Worm (Caenorhabditis elegans) whole organism, mixed stage, embryonic: Measurements from ENCODE around the gene algn-9.
A peak's percentile ranks its signal among the peaks of the same experiment; 100 is the strongest.

Experiments used
- bed-3 ChIP-seq: fragments of 200-800 bp; sonication (Bioruptor generic); optimal IDR thresholded peaks from 3 replicates; lab custom pipeline; 2018; ENCODE audit warnings: mild to moderate bottlenecking, missing genetic modification characterization, moderate library complexity, missing compliant biosample characterization
- blmp-1 ChIP-seq: fragments of 150-350 bp; optimal IDR thresholded peaks from 2 replicates; lab custom pipeline; 2014; ENCODE audit warnings: missing biosample characterization, missing genetic modification characterization
- ceh-39 ChIP-seq: fragments of 150-350 bp; optimal IDR thresholded peaks from 2 replicates; lab custom pipeline; 2014; ENCODE audit warnings: missing biosample characterization, missing genetic modification characterization
- ceh-83 ChIP-seq: fragments of 200-800 bp; sonication (Bioruptor generic); optimal IDR thresholded peaks from 2 replicates; lab custom pipeline; 2018; ENCODE audit warnings: mild to moderate bottlenecking, missing genetic modification characterization, missing compliant biosample characterization
- ces-1 ChIP-seq: fragments of 150-350 bp; optimal IDR thresholded peaks from 2 replicates; lab custom pipeline; 2014; ENCODE audit warnings: missing biosample characterization, missing genetic modification reagents, missing genetic modification characterization
- cnd-1 ChIP-seq: fragments of 200-800 bp; sonication (Bioruptor generic); optimal IDR thresholded peaks from 2 replicates; lab custom pipeline; 2018; ENCODE audit warnings: mild to moderate bottlenecking, missing genetic modification characterization, missing compliant biosample characterization
- drap-1 ChIP-seq: fragments of 200-800 bp; sonication (Bioruptor generic); optimal IDR thresholded peaks from 3 replicates; lab custom pipeline; 2018; ENCODE audit warnings: mild to moderate bottlenecking, missing genetic modification characterization, missing compliant biosample characterization
- elt-3 ChIP-seq: fragments of 150-350 bp; optimal IDR thresholded peaks from 2 replicates; lab custom pipeline; 2014; ENCODE audit warnings: missing biosample characterization, missing genetic modification characterization
- ham-2 ChIP-seq: fragments of 200-800 bp; sonication (Bioruptor generic); optimal IDR thresholded peaks from 2 replicates; lab custom pipeline; 2018; ENCODE audit warnings: mild to moderate bottlenecking, missing genetic modification characterization, missing compliant biosample characterization
- hlh-1 ChIP-seq: fragments of 150-350 bp; optimal IDR thresholded peaks from 2 replicates; lab custom pipeline; 2014; ENCODE audit warnings: missing biosample characterization, missing genetic modification reagents, missing genetic modification characterization
- lin-13 ChIP-seq: fragments of 150-350 bp; optimal IDR thresholded peaks from 2 replicates; lab custom pipeline; 2014; ENCODE audit warnings: missing biosample characterization, missing genetic modification characterization
- lin-32 ChIP-seq: fragments of 200-800 bp; sonication (Bioruptor generic); optimal IDR thresholded peaks from 2 replicates; lab custom pipeline; 2018; ENCODE audit warnings: mild to moderate bottlenecking, missing genetic modification characterization, missing compliant biosample characterization
- lsy-2 ChIP-seq: fragments of 150-350 bp; optimal IDR thresholded peaks from 2 replicates; lab custom pipeline; 2014; ENCODE audit warnings: missing biosample characterization, missing genetic modification characterization
- mab-5 ChIP-seq: fragments of 150-350 bp; optimal IDR thresholded peaks from 2 replicates; lab custom pipeline; 2014; ENCODE audit warnings: missing biosample characterization, missing genetic modification characterization
- mep-1 ChIP-seq: fragments of 150-350 bp; optimal IDR thresholded peaks from 2 replicates; lab custom pipeline; 2017; ENCODE audit warnings: missing biosample characterization, missing genetic modification reagents, missing genetic modification characterization, inconsistent platforms
- mls-2 ChIP-seq: sonication (generic microtip); optimal IDR thresholded peaks from 2 replicates; lab custom pipeline; 2016; ENCODE audit warnings: mild to moderate bottlenecking, missing genetic modification characterization, moderate library complexity, missing compliant biosample characterization
- nhr-12 ChIP-seq: fragments of 150-350 bp; optimal IDR thresholded peaks from 2 replicates; lab custom pipeline; 2014; ENCODE audit warnings: missing biosample characterization, missing genetic modification characterization
- nhr-2 ChIP-seq: fragments of 150-350 bp; optimal IDR thresholded peaks from 2 replicates; lab custom pipeline; 2014; ENCODE audit warnings: missing biosample characterization, missing genetic modification characterization
- nhr-237 ChIP-seq: fragments of 150-350 bp; optimal IDR thresholded peaks from 2 replicates; lab custom pipeline; 2014; ENCODE audit warnings: missing biosample characterization, missing genetic modification characterization
- nhr-28 ChIP-seq: fragments of 150-350 bp; optimal IDR thresholded peaks from 2 replicates; lab custom pipeline; 2014; ENCODE audit warnings: missing biosample characterization, missing genetic modification characterization
- nhr-76 ChIP-seq: sonication (generic microtip); optimal IDR thresholded peaks from 2 replicates; lab custom pipeline; 2017; ENCODE audit warnings: missing biosample characterization, missing genetic modification characterization
- pha-4 ChIP-seq: fragments of 150-350 bp; optimal IDR thresholded peaks from 2 replicates; lab custom pipeline; 2018; ENCODE audit warnings: missing biosample characterization, missing genetic modification reagents, missing genetic modification characterization
- sem-2 ChIP-seq: fragments of 200-800 bp; sonication (Bioruptor generic); optimal IDR thresholded peaks from 2 replicates; lab custom pipeline; 2018; ENCODE audit warnings: mild to moderate bottlenecking, missing genetic modification characterization, missing compliant biosample characterization
- sptf-1 ChIP-seq: sonication (generic microtip); optimal IDR thresholded peaks from 2 replicates; lab custom pipeline; 2017; ENCODE audit warnings: mild to moderate bottlenecking, missing genetic modification characterization, moderate library complexity, missing compliant biosample characterization
- unc-120 ChIP-seq: sonication (generic microtip); optimal IDR thresholded peaks from 2 replicates; lab custom pipeline; 2017; ENCODE audit warnings: missing genetic modification characterization, missing compliant biosample characterization; ENCODE audit not compliant: poor library complexity, severe bottlenecking
- unc-39 ChIP-seq: fragments of 150-350 bp; optimal IDR thresholded peaks from 2 replicates; lab custom pipeline; 2014; ENCODE audit warnings: missing biosample characterization, missing genetic modification characterization
- unc-62 ChIP-seq: fragments of 150-350 bp; optimal IDR thresholded peaks from 2 replicates; lab custom pipeline; 2014; ENCODE audit warnings: missing biosample characterization, missing genetic modification reagents, missing genetic modification characterization
- zip-8 ChIP-seq: fragments of 150-350 bp; optimal IDR thresholded peaks from 2 replicates; lab custom pipeline; 2014; ENCODE audit warnings: missing biosample characterization, missing genetic modification characterization
- ztf-11 ChIP-seq: fragments of 150-350 bp; optimal IDR thresholded peaks from 2 replicates; lab custom pipeline; 2014; ENCODE audit warnings: missing biosample characterization, missing genetic modification characterization

Gene algn-9

DNA sequence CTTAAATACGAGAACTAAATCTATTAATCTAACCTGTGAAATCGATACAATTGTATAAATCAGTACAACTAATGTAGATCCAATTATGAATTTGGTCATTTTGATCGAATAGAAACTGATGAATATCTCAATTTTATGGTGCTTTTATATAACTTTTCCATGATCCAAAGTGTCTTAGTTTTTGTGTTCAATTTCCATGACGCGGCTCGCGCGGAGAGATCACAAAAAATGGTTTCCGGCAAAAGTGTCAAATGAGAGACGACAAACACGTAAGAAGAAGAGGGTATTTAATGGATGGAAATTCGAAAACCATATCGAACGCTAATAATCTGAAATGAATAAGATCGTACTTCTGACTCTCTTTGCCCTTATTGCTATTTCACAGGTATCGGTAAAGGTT lies 19.6 kb upstream of the algn-9 start, which contains the start of the genes C06A1.6 and C06A1.7:
Gene C06A1.6, minus strand, starts transcription at position 101 of the 400 bp plus-strand sequence.
Gene C06A1.7, plus strand, starts transcription at position 314 of the 400 bp plus-strand sequence.
- TF ChIP-seq sem-2 (GFP tag; lab: Kevin White, UChicago), result no peak
- no peak for TF ChIP-seq zip-8 (tag; lab: Kevin White, UChicago)
- no peak for TF ChIP-seq bed-3 (GFP tag; lab: Kevin White, UChicago)
- no peak for TF ChIP-seq pha-4
- no peak for TF ChIP-seq nhr-237 (tag; lab: Kevin White, UChicago)
- TF ChIP-seq blmp-1 (tag; lab: Kevin White, UChicago), result no peak
- TF ChIP-seq lin-13 (tag; lab: Kevin White, UChicago), result no peak
- TF ChIP-seq, all 35 proteins: peak for 0

DNA sequence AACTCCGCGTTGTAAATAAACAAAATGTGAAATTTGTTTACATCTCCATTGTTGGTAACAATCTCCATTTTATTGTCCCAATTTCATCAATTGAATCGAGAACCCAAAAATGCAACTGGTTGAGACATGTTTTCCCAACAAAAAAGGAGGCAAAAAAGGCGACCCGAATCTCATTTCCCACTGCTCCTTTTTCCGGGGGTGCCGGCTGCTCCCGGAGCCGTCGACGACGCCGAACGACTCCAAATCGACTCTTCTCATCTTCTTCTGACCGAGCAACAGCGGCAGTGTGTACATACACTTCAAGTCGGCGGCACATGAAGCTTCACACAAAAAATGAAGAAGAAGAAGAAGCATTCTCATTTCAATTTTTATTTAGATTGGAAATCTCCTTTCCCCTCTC lies 17.7 kb upstream of the algn-9 start:
- TF ChIP-seq hlh-1 (tag; lab: Kevin White, UChicago), result no peak
- TF ChIP-seq unc-39 (tag; lab: Kevin White, UChicago), result no peak
- TF ChIP-seq mab-5 (tag; lab: Kevin White, UChicago), result no peak
- no peak for TF ChIP-seq lin-13 (tag; lab: Kevin White, UChicago)
- no peak for TF ChIP-seq mep-1 (tag; lab: Kevin White, UChicago)
- no peak for TF ChIP-seq cnd-1 (tag; lab: Kevin White, UChicago)
- TF ChIP-seq nhr-2 (tag; lab: Kevin White, UChicago), result no peak
- no peak for TF ChIP-seq ceh-83 (GFP tag; lab: Kevin White, UChicago)
- no peak for TF ChIP-seq ceh-39 (tag; lab: Kevin White, UChicago)
- no peak for TF ChIP-seq nhr-12 (tag; lab: Kevin White, UChicago)
- no peak for TF ChIP-seq blmp-1 (tag; lab: Kevin White, UChicago)
- TF ChIP-seq unc-120 (tag; lab: Kevin White, UChicago), result no peak
- no peak for TF ChIP-seq sem-2 (GFP tag; lab: Kevin White, UChicago)
- no peak for TF ChIP-seq elt-3
- no peak for TF ChIP-seq drap-1 (GFP tag; lab: Kevin White, UChicago)
- TF ChIP-seq mls-2, result no peak
- TF ChIP-seq sptf-1 (tag; lab: Kevin White, UChicago), result no peak

DNA sequence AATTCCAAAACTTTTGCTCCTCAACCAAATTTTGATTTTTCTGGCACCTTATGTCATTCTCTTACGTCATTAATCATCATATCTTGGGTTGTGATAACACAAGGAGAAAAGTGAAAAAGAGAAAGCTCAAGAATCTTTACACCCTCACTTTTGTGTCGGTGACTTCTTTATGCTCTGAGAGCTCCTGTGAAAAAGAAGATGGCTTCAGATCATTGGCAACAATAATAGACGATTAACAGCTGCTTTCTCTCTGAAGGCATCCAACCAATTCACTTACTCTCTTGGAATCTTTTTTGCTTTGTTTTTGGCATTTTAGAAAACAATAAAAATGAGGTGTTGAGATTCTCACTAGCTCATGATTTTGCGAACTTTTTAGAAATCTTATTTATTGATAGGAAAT lies 14.6 kb upstream of the algn-9 start:
- TF ChIP-seq mab-5 (tag; lab: Kevin White, UChicago) (no peak), nhr-237 (tag; lab: Kevin White, UChicago) (no peak), ceh-39 (tag; lab: Kevin White, UChicago) (no peak), mep-1 (tag; lab: Kevin White, UChicago) (no peak), hlh-1 (tag; lab: Kevin White, UChicago) (peak; percentile 76), bed-3 (GFP tag; lab: Kevin White, UChicago) (no peak)

- TF ChIP-seq cnd-1 (tag; lab: Kevin White, UChicago) (no peak), lin-32 (no peak), lsy-2 (tag; lab: Kevin White, UChicago) (no peak), ham-2 (GFP tag; lab: Kevin White, UChicago) (no peak), drap-1 (GFP tag; lab: Kevin White, UChicago) (no peak), ztf-11 (tag; lab: Kevin White, UChicago) (no peak), sptf-1 (tag; lab: Kevin White, UChicago) (no peak), ceh-83 (GFP tag; lab: Kevin White, UChicago) (no peak), unc-62 (GFP tag; lab: Kevin White, UChicago) (no peak), unc-120 (tag; lab: Kevin White, UChicago) (no peak), ces-1 (GFP tag; lab: Kevin White, UChicago) (no peak)
- TF ChIP-seq, all 35 proteins: peak for 0
Measured at ce11 chrII:10570302-10570701, 13.8 kb upstream of the algn-9 start, which contains the start of gene txt-13. Gene txt-13, plus strand, starts transcription at chrII:10570602.

DNA sequence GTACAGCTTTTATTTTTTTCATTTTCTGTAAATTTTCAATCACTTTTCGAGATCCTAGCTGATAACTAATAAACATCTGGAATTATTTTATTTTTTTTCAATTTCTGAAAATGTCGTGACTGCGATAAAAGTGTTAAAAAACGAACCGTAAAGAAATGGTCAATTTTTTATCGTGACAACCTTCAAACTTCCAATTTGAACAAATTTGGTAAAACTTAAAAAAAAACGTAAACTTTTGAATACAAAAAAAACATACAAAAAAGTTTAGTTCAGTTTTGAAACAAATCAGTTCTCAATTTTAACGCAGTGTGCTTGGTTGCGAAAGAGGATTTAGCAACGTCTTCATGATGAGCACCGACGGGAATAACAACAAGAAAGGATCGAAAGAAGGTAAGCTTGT lies 12.2 kb upstream of the algn-9 start, which contains the start of gene C06A1.3:
Gene C06A1.3, plus strand, starts transcription at position 301 of the 400 bp plus-strand sequence.
- no peak for TF ChIP-seq hlh-1 (tag; lab: Kevin White, UChicago)
- no peak for TF ChIP-seq unc-120 (tag; lab: Kevin White, UChicago)
- TF ChIP-seq blmp-1 (tag; lab: Kevin White, UChicago), result no peak
- no peak for TF ChIP-seq unc-39 (tag; lab: Kevin White, UChicago)
- TF ChIP-seq sptf-1 (tag; lab: Kevin White, UChicago), result no peak
- TF ChIP-seq pha-4, result no peak
- TF ChIP-seq nhr-76, result no peak
- no peak for TF ChIP-seq nhr-28 (tag; lab: Kevin White, UChicago)
- TF ChIP-seq, all 35 proteins: peak for 0
